Fruit fly (Drosophila melanogaster) whole organism, embryonic: Measurements from ENCODE around the gene CG13024.

Experiments
- Abd-B ChIP-seq: fragments of 200-800 bp; sonication (Bioruptor generic); optimal IDR thresholded peaks from 2 replicates; lab custom pipeline; 2018; ENCODE audit warnings: missing biosample characterization, mild to moderate bottlenecking, missing genetic modification characterization, moderate library complexity
- Blimp-1 ChIP-seq: fragments of 200-800 bp; sonication (Bioruptor generic); optimal IDR thresholded peaks from 3 replicates; lab custom pipeline; 2018; ENCODE audit warnings: missing biosample characterization, missing genetic modification characterization, mild to moderate bottlenecking, moderate library complexity, missing genetic modification reagents
- CG10209 ChIP-seq: fragments of 200-800 bp; sonication (Bioruptor generic); optimal IDR thresholded peaks from 3 replicates; lab custom pipeline; 2017; ENCODE audit warnings: missing biosample characterization, mild to moderate bottlenecking, missing genetic modification characterization, missing genetic modification reagents
- CG1024 ChIP-seq: fragments of 200-800 bp; sonication (Bioruptor generic); IDR thresholded peaks from 2 replicates; pipeline ENCODE4 v1.3.6; 2022; ENCODE audit warnings: missing biosample characterization, missing genetic modification characterization
- CG10267 ChIP-seq: fragments of 200-800 bp; sonication (Bioruptor generic); optimal IDR thresholded peaks from 2 replicates; lab custom pipeline; 2018; ENCODE audit warnings: missing biosample characterization, mild to moderate bottlenecking, missing genetic modification characterization, moderate library complexity
- CG10543 ChIP-seq: fragments of 200-800 bp; sonication (Bioruptor generic); optimal IDR thresholded peaks from 3 replicates; lab custom pipeline; 2017; ENCODE audit warnings: missing biosample characterization, mild to moderate bottlenecking, missing genetic modification characterization, moderate library complexity
- CG10979 ChIP-seq: fragments of 200-800 bp; sonication (Bioruptor generic); optimal IDR thresholded peaks from 2 replicates; lab custom pipeline; 2018; ENCODE audit warnings: missing biosample characterization, mild to moderate bottlenecking, missing genetic modification characterization, moderate library complexity
- CG11085 ChIP-seq: fragments of 200-800 bp; sonication (Bioruptor generic); IDR thresholded peaks from 2 replicates; pipeline ENCODE4 v1.3.6; 2022; ENCODE audit warnings: missing biosample characterization, missing genetic modification characterization
- CG12659 ChIP-seq: fragments of 200-800 bp; sonication (Bioruptor generic); optimal IDR thresholded peaks from 3 replicates; lab custom pipeline; 2017; ENCODE audit warnings: mild to moderate bottlenecking, missing biosample characterization, missing genetic modification reagents, missing genetic modification characterization
- CG12744 ChIP-seq: fragments of 200-800 bp; sonication (Bioruptor generic); optimal IDR thresholded peaks from 2 replicates; lab custom pipeline; 2016; ENCODE audit warnings: missing biosample characterization, missing genetic modification characterization
- CG13424 ChIP-seq: fragments of 200-800 bp; sonication (Bioruptor generic); optimal IDR thresholded peaks from 2 replicates; lab custom pipeline; 2019; ENCODE audit warnings: missing biosample characterization, mild to moderate bottlenecking, missing genetic modification characterization, moderate library complexity
- CG14014 ChIP-seq: fragments of 200-800 bp; sonication (Bioruptor generic); IDR thresholded peaks from 2 replicates; pipeline ENCODE4 v1.3.6; 2022; ENCODE audit warnings: missing biosample characterization, missing genetic modification characterization
- CG14441 ChIP-seq: fragments of 200-800 bp; sonication (Bioruptor generic); IDR thresholded peaks from 2 replicates; pipeline ENCODE4 v1.3.6; 2022; ENCODE audit warnings: missing biosample characterization, missing genetic modification characterization
- CG18764 ChIP-seq: fragments of 200-800 bp; sonication (Bioruptor generic); optimal IDR thresholded peaks from 3 replicates; lab custom pipeline; 2016; ENCODE audit warnings: missing biosample characterization, missing genetic modification characterization
- CG2678 ChIP-seq: fragments of 200-800 bp; sonication (Bioruptor generic); optimal IDR thresholded peaks from 3 replicates; lab custom pipeline; 2019; ENCODE audit warnings: missing biosample characterization, mild to moderate bottlenecking, missing genetic modification characterization, moderate library complexity
- CG2889 ChIP-seq: fragments of 200-800 bp; sonication (Bioruptor generic); IDR thresholded peaks from 3 replicates; pipeline ENCODE4 v1.3.6; 2022; ENCODE audit warnings: missing biosample characterization, missing genetic modification characterization
- CG32532 ChIP-seq: fragments of 200-800 bp; sonication (Bioruptor generic); IDR thresholded peaks from 2 replicates; pipeline ENCODE4 v1.3.6; 2022; ENCODE audit warnings: missing biosample characterization, missing genetic modification characterization
- CG34376 ChIP-seq: fragments of 200-800 bp; sonication (Bioruptor generic); optimal IDR thresholded peaks from 2 replicates; lab custom pipeline; 2018; ENCODE audit warnings: missing biosample characterization, mild to moderate bottlenecking, missing genetic modification characterization
- CG3838 ChIP-seq: fragments of 200-800 bp; sonication (Bioruptor generic); optimal IDR thresholded peaks from 3 replicates; lab custom pipeline; 2016; ENCODE audit warnings: missing biosample characterization, missing genetic modification characterization
- CG7556 ChIP-seq: fragments of 200-800 bp; sonication (Bioruptor generic); optimal IDR thresholded peaks from 2 replicates; lab custom pipeline; 2017; ENCODE audit warnings: missing biosample characterization, mild to moderate bottlenecking, missing genetic modification characterization
- CG9437 ChIP-seq: fragments of 200-800 bp; sonication (Bioruptor generic); optimal IDR thresholded peaks from 2 replicates; lab custom pipeline; 2018; ENCODE audit warnings: missing biosample characterization, mild to moderate bottlenecking, missing genetic modification characterization
- CoRest ChIP-seq: fragments of 200-800 bp; sonication (Bioruptor generic); optimal IDR thresholded peaks from 3 replicates; lab custom pipeline; 2018; ENCODE audit warnings: missing biosample characterization, mild to moderate bottlenecking, missing genetic modification characterization, moderate library complexity
- Fer3 ChIP-seq: fragments of 200-800 bp; sonication (Bioruptor generic); optimal IDR thresholded peaks from 2 replicates; lab custom pipeline; 2018; ENCODE audit warnings: missing biosample characterization, mild to moderate bottlenecking, missing genetic modification characterization, moderate library complexity
- HHEX ChIP-seq: fragments of 200-800 bp; sonication (Bioruptor generic); optimal IDR thresholded peaks from 3 replicates; lab custom pipeline; 2017; ENCODE audit warnings: missing biosample characterization, mild to moderate bottlenecking, missing genetic modification characterization, missing genetic modification reagents
- Hr3 ChIP-seq: fragments of 200-800 bp; sonication (Bioruptor generic); optimal IDR thresholded peaks from 3 replicates; lab custom pipeline; 2016; ENCODE audit warnings: missing biosample characterization, missing genetic modification characterization
- Hr51 ChIP-seq, 2 experiments: fragments of 200-800 bp; sonication (Bioruptor generic); optimal IDR thresholded peaks; 2 replicates in 1 of 2; 3 replicates in 1 of 2; lab custom pipeline; 2016 to 2018; ENCODE audit warnings: missing biosample characterization in 2 of 2, missing genetic modification characterization in 2 of 2, mild to moderate bottlenecking in 1 of 2, moderate library complexity in 1 of 2
- Med ChIP-seq: fragments of 200-800 bp; sonication (Bioruptor generic); peaks from one replicate; lab custom pipeline; 2016; ENCODE audit warnings: missing biosample characterization, missing genetic modification characterization, mild to moderate bottlenecking, inconsistent platforms, moderate library complexity
- Ptx1 ChIP-seq: fragments of 200-800 bp; sonication (Bioruptor generic); IDR thresholded peaks from 2 replicates; pipeline ENCODE4 v1.3.6; 2022; ENCODE audit warnings: missing biosample characterization, missing genetic modification characterization
- Sox100B ChIP-seq: fragments of 200-800 bp; sonication (Bioruptor generic); optimal IDR thresholded peaks from 3 replicates; lab custom pipeline; 2018; ENCODE audit warnings: missing biosample characterization, mild to moderate bottlenecking, missing genetic modification characterization
- al ChIP-seq: fragments of 200-800 bp; sonication (Bioruptor generic); IDR thresholded peaks from 2 replicates; pipeline ENCODE4 v1.3.6; 2022; ENCODE audit warnings: missing biosample characterization, missing genetic modification characterization
- bigmax ChIP-seq: fragments of 200-800 bp; sonication (Bioruptor generic); optimal IDR thresholded peaks from 2 replicates; lab custom pipeline; 2018; ENCODE audit warnings: missing biosample characterization, mild to moderate bottlenecking, missing genetic modification characterization
- caup ChIP-seq: fragments of 200-800 bp; sonication (Bioruptor generic); optimal IDR thresholded peaks from 3 replicates; lab custom pipeline; 2017; ENCODE audit warnings: missing biosample characterization, mild to moderate bottlenecking, missing genetic modification characterization, moderate library complexity; ENCODE audit not compliant: severe bottlenecking
- crc ChIP-seq: fragments of 200-800 bp; sonication (Bioruptor generic); optimal IDR thresholded peaks from 2 replicates; lab custom pipeline; 2016; ENCODE audit warnings: missing biosample characterization, missing genetic modification characterization
- dpn ChIP-seq, 2 experiments: fragments of 200-800 bp; sonication (Bioruptor generic); optimal IDR thresholded peaks; 3 replicates each; lab custom pipeline; 2016; ENCODE audit warnings: missing biosample characterization in 2 of 2, missing genetic modification characterization in 2 of 2
- dysf ChIP-seq: fragments of 200-800 bp; sonication (Bioruptor generic); IDR thresholded peaks from 3 replicates; pipeline ENCODE4 v1.3.6; 2022; ENCODE audit warnings: missing biosample characterization, missing genetic modification characterization
- fd3F ChIP-seq: fragments of 200-800 bp; sonication (Bioruptor generic); optimal IDR thresholded peaks from 2 replicates; lab custom pipeline; 2018; ENCODE audit warnings: missing biosample characterization, mild to moderate bottlenecking, missing genetic modification characterization, moderate library complexity
- grn ChIP-seq: fragments of 200-800 bp; sonication (Bioruptor generic); optimal IDR thresholded peaks from 3 replicates; lab custom pipeline; 2017; ENCODE audit warnings: missing biosample characterization, missing genetic modification characterization
- hb ChIP-seq: fragments of 200-800 bp; sonication (Bioruptor generic); IDR thresholded peaks from 3 replicates; pipeline ENCODE4 v1.3.6; 2022; ENCODE audit warnings: missing biosample characterization, missing genetic modification characterization; ENCODE audit not compliant: partially characterized antibody
- mam ChIP-seq: fragments of 200-800 bp; sonication (Bioruptor generic); optimal IDR thresholded peaks from 3 replicates; lab custom pipeline; 2016; ENCODE audit warnings: missing biosample characterization, missing genetic modification characterization
- nerfin-2 ChIP-seq: fragments of 200-800 bp; sonication (Bioruptor generic); IDR thresholded peaks from 2 replicates; pipeline ENCODE4 v1.3.6; 2022; ENCODE audit warnings: missing biosample characterization, missing genetic modification characterization; ENCODE audit not compliant: partially characterized antibody
- nmo ChIP-seq: fragments of 200-800 bp; sonication (Bioruptor generic); optimal IDR thresholded peaks from 2 replicates; lab custom pipeline; 2018; ENCODE audit warnings: missing biosample characterization, mild to moderate bottlenecking, missing genetic modification characterization, moderate library complexity
- pnt ChIP-seq: fragments of 200-800 bp; sonication (Bioruptor generic); optimal IDR thresholded peaks from 3 replicates; lab custom pipeline; 2016; ENCODE audit warnings: missing biosample characterization, missing genetic modification characterization
- ranshi ChIP-seq: fragments of 200-800 bp; sonication (Bioruptor generic); IDR thresholded peaks from 2 replicates; pipeline ENCODE4 v1.3.6; 2022; ENCODE audit warnings: missing biosample characterization, missing genetic modification characterization
- sd ChIP-seq: fragments of 200-800 bp; sonication (Bioruptor generic); optimal IDR thresholded peaks from 3 replicates; lab custom pipeline; 2018; ENCODE audit warnings: missing biosample characterization, mild to moderate bottlenecking, missing genetic modification characterization, moderate library complexity
- sob ChIP-seq: fragments of 200-800 bp; sonication (Bioruptor generic); IDR thresholded peaks from 2 replicates; pipeline ENCODE4 v1.3.6; 2022; ENCODE audit warnings: missing biosample characterization, missing genetic modification characterization
- sr ChIP-seq: fragments of 200-800 bp; sonication (Bioruptor generic); IDR thresholded peaks from 3 replicates; pipeline ENCODE4 v1.3.6; 2022; ENCODE audit warnings: missing biosample characterization, missing genetic modification characterization
- unpg ChIP-seq: fragments of 200-800 bp; sonication (Bioruptor generic); optimal IDR thresholded peaks from 3 replicates; lab custom pipeline; 2018; ENCODE audit warnings: missing biosample characterization, mild to moderate bottlenecking, missing genetic modification characterization, moderate library complexity

The CG13024 gene

dm6 chr3L:16842087-16842567 is 13.3 kb upstream of the CG13024 start, which contains the start of gene TSG101 (continued):
- TF ChIP-seq CG18764 (GFP tag; lab: Kevin White, UChicago), result no peak

- 0 out of 2 replicates have a peak, but pooled peaks have one; percentile 30 for TF ChIP-seq ranshi (GFP tag; lab: Robert Waterston, UW)
- TF ChIP-seq CG10209, result peak; percentile 9
- TF ChIP-seq CG9437 (GFP tag; lab: Kevin White, UChicago), result peak; percentile 7
- peak; percentile 4 for TF ChIP-seq HHEX (GFP tag; lab: Kevin White, UChicago)
- peak; percentile 57 for TF ChIP-seq fd3F (GFP tag; lab: Kevin White, UChicago)
- TF ChIP-seq bigmax, result no peak
- no peak for TF ChIP-seq CG32532 (GFP tag; lab: Robert Waterston, UW)
- peak; percentile 77; the same call in 2 of the 3 replicates for TF ChIP-seq dysf
- TF ChIP-seq Fer3 (tag; lab: Kevin White, UChicago), result peak; percentile 23
- TF ChIP-seq Med (GFP tag; lab: Kevin White, UChicago), result peak; percentile 75
- no peak for TF ChIP-seq nerfin-2 (GFP tag; lab: Robert Waterston, UW)
- TF ChIP-seq unpg (GFP tag; lab: Kevin White, UChicago), result peak; percentile 46
- TF ChIP-seq CG1024, result no peak
- peak; percentile 71 for TF ChIP-seq CG7556 (GFP tag; lab: Kevin White, UChicago)
- peak; percentile 41 for TF ChIP-seq CG12659
- no peak for TF ChIP-seq CG14014 (GFP tag; lab: Robert Waterston, UW)
- TF ChIP-seq CG2889 (GFP tag; lab: Robert Waterston, UW), result no peak
- no peak for TF ChIP-seq hb (GFP tag; lab: Robert Waterston, UW)
- peak; percentile 31 for TF ChIP-seq sd (tag; lab: Kevin White, UChicago)
- no peak for TF ChIP-seq caup (GFP tag; lab: Kevin White, UChicago)
- peak; percentile 3 for TF ChIP-seq crc (GFP tag; lab: Kevin White, UChicago)
- no peak for TF ChIP-seq CG11085 (GFP tag; lab: Robert Waterston, UW)
- no peak for TF ChIP-seq sr (GFP tag; lab: Robert Waterston, UW)
- no peak for TF ChIP-seq CG34376 (GFP tag; lab: Kevin White, UChicago)
- 0 out of 2 replicates have a peak, but pooled peaks have one; percentile 41 for TF ChIP-seq CG14441 (GFP tag; lab: Robert Waterston, UW)
- peak; percentile 19 for TF ChIP-seq Sox100B (GFP tag; lab: Kevin White, UChicago)
- TF ChIP-seq CoRest (tag; lab: Kevin White, UChicago), result peak; percentile 58
- TF ChIP-seq Blimp-1 (GFP tag; lab: Kevin White, UChicago), result peak; percentile 9
- peak; percentile 17 for TF ChIP-seq grn (GFP tag; lab: Kevin White, UChicago)
- TF ChIP-seq Abd-B (GFP tag; lab: Kevin White, UChicago), result peak; percentile 30
- peak; percentile 38; the same call in 1 of the 2 replicates for TF ChIP-seq al (GFP tag; lab: Robert Waterston, UW)
- TF ChIP-seq CG10979 (tag; lab: Kevin White, UChicago), result peak; percentile 30
- no peak for TF ChIP-seq CG3838 (GFP tag; lab: Kevin White, UChicago)
- TF ChIP-seq CG12744, result no peak
- peak; percentile 37 for TF ChIP-seq mam
- TF ChIP-seq dpn (GFP tag; optimal IDR thresholded peaks at IDR 0.05; lab: Kevin White, UChicago), result peak in 1 of 2 experiments; percentile 22
- peak; percentile 20 for TF ChIP-seq nmo
- TF ChIP-seq CG10267 (tag; lab: Kevin White, UChicago), result peak; percentile 12
- peak; percentile 23 for TF ChIP-seq CG10543 (GFP tag; lab: Kevin White, UChicago)
- 0 out of 2 replicates have a peak, but pooled peaks have one; percentile 6 for TF ChIP-seq sob (GFP tag; lab: Robert Waterston, UW)
- TF ChIP-seq Hr3 (GFP tag; lab: Kevin White, UChicago), result no peak
- peak; percentile 55 for TF ChIP-seq Ptx1 (GFP tag; lab: Robert Waterston, UW)
- peak; percentile 67 for TF ChIP-seq CG2678 (tag; lab: Kevin White, UChicago)
- TF ChIP-seq Hr51 (GFP tag; optimal IDR thresholded peaks at IDR 0.05; lab: Kevin White, UChicago), result peak in 1 of 2 experiments; percentile 35
- TF ChIP-seq CG13424 (tag; lab: Kevin White, UChicago), result peak; percentile 55
- TF ChIP-seq pnt (GFP tag; lab: Kevin White, UChicago), result no peak
Observed at dm6 chr3L:16840540-16840939, 11.7 kb upstream of the CG13024 start.
